Fruit fly (Drosophila melanogaster) whole organism, embryonic: ENCODE results near the gene unc-119.
A peak's percentile ranks its signal among the peaks of the same experiment; 100 is the strongest.

Experiments
- Aef1 ChIP-seq: fragments of 200-800 bp; sonication (Bioruptor generic); IDR thresholded peaks from 3 replicates; pipeline ENCODE4 v1.3.6; 2022; ENCODE audit warnings: missing biosample characterization, missing genetic modification characterization
- Blimp-1 ChIP-seq: fragments of 200-800 bp; sonication (Bioruptor generic); optimal IDR thresholded peaks from 3 replicates; lab custom pipeline; 2018; ENCODE audit warnings: missing biosample characterization, missing genetic modification characterization, mild to moderate bottlenecking, moderate library complexity, missing genetic modification reagents
- CG10462 ChIP-seq: fragments of 200-800 bp; sonication (Bioruptor generic); optimal IDR thresholded peaks from 2 replicates; lab custom pipeline; 2016; ENCODE audit warnings: missing biosample characterization, missing genetic modification characterization
- CG11247 ChIP-seq: fragments of 200-800 bp; sonication (Bioruptor generic); IDR thresholded peaks from 2 replicates; pipeline ENCODE4 v1.3.6; 2022; ENCODE audit warnings: missing biosample characterization, missing genetic modification characterization
- CG12236 ChIP-seq: fragments of 200-800 bp; sonication (Bioruptor generic); optimal IDR thresholded peaks from 2 replicates; lab custom pipeline; 2016; ENCODE audit warnings: missing biosample characterization, missing genetic modification characterization
- CG15073 ChIP-seq: fragments of 200-800 bp; sonication (Bioruptor generic); optimal IDR thresholded peaks from 2 replicates; lab custom pipeline; 2016; ENCODE audit warnings: missing biosample characterization, missing genetic modification characterization
- CG15269 ChIP-seq: fragments of 200-800 bp; sonication (Bioruptor generic); optimal IDR thresholded peaks from 2 replicates; lab custom pipeline; 2018; ENCODE audit warnings: missing biosample characterization, mild to moderate bottlenecking, missing genetic modification characterization, moderate library complexity
- CG17186 ChIP-seq: fragments of 200-800 bp; sonication (Bioruptor generic); optimal IDR thresholded peaks from 3 replicates; lab custom pipeline; 2017; ENCODE audit warnings: missing biosample characterization, missing genetic modification reagents, missing genetic modification characterization
- CG17361 ChIP-seq: fragments of 200-800 bp; sonication (Bioruptor generic); IDR thresholded peaks from 3 replicates; pipeline ENCODE4 v1.3.6; 2022; ENCODE audit warnings: missing biosample characterization, missing genetic modification characterization
- CG17612 ChIP-seq: fragments of 200-800 bp; sonication (Bioruptor generic); IDR thresholded peaks from 2 replicates; pipeline ENCODE4 v1.3.6; 2022; ENCODE audit warnings: missing biosample characterization, missing genetic modification characterization
- CG18619 ChIP-seq: fragments of 200-800 bp; sonication (Bioruptor generic); optimal IDR thresholded peaks from 3 replicates; lab custom pipeline; 2017; ENCODE audit warnings: missing biosample characterization, mild to moderate bottlenecking, missing genetic modification characterization
- CG18764 ChIP-seq: fragments of 200-800 bp; sonication (Bioruptor generic); optimal IDR thresholded peaks from 3 replicates; lab custom pipeline; 2016; ENCODE audit warnings: missing biosample characterization, missing genetic modification characterization
- CG2712 ChIP-seq: fragments of 200-800 bp; optimal IDR thresholded peaks from 3 replicates; lab custom pipeline; 2019; ENCODE audit warnings: missing biosample characterization, mild to moderate bottlenecking, missing genetic modification characterization, moderate library complexity
- CG3838 ChIP-seq: fragments of 200-800 bp; sonication (Bioruptor generic); optimal IDR thresholded peaks from 3 replicates; lab custom pipeline; 2016; ENCODE audit warnings: missing biosample characterization, missing genetic modification characterization
- CG4854 ChIP-seq: fragments of 200-800 bp; sonication (Bioruptor generic); optimal IDR thresholded peaks from 2 replicates; lab custom pipeline; 2016; ENCODE audit warnings: missing biosample characterization, missing genetic modification characterization, inconsistent platforms
- CG6683 ChIP-seq: fragments of 200-800 bp; sonication (Bioruptor generic); optimal IDR thresholded peaks from 2 replicates; lab custom pipeline; 2017; ENCODE audit warnings: missing biosample characterization, mild to moderate bottlenecking, missing genetic modification characterization, missing genetic modification reagents
- CG7839 ChIP-seq: fragments of 200-800 bp; sonication (Bioruptor generic); optimal IDR thresholded peaks from 3 replicates; lab custom pipeline; 2018; ENCODE audit warnings: missing biosample characterization, mild to moderate bottlenecking, missing genetic modification characterization, moderate library complexity
- CG7987 ChIP-seq: fragments of 200-800 bp; sonication (Bioruptor generic); optimal IDR thresholded peaks from 2 replicates; lab custom pipeline; 2018; ENCODE audit warnings: missing biosample characterization, mild to moderate bottlenecking, missing genetic modification characterization, moderate library complexity
- CG9609 ChIP-seq: fragments of 200-800 bp; sonication (Bioruptor generic); optimal IDR thresholded peaks from 3 replicates; lab custom pipeline; 2016; ENCODE audit warnings: missing biosample characterization, missing genetic modification characterization
- CoRest ChIP-seq: fragments of 200-800 bp; sonication (Bioruptor generic); optimal IDR thresholded peaks from 3 replicates; lab custom pipeline; 2018; ENCODE audit warnings: missing biosample characterization, mild to moderate bottlenecking, missing genetic modification characterization, moderate library complexity
- Dek ChIP-seq: fragments of 200-800 bp; sonication (Bioruptor generic); optimal IDR thresholded peaks from 3 replicates; lab custom pipeline; 2019; ENCODE audit warnings: missing biosample characterization, mild to moderate bottlenecking, missing genetic modification characterization, moderate library complexity
- Dp ChIP-seq: fragments of 200-800 bp; sonication (Bioruptor generic); optimal IDR thresholded peaks from 2 replicates; lab custom pipeline; 2018; ENCODE audit warnings: missing biosample characterization, mild to moderate bottlenecking, missing genetic modification characterization, moderate library complexity
- Ets97D ChIP-seq: fragments of 200-800 bp; sonication (Bioruptor generic); optimal IDR thresholded peaks from 3 replicates; lab custom pipeline; 2016; ENCODE audit warnings: missing biosample characterization, missing genetic modification characterization
- HLHmδ ChIP-seq: fragments of 200-800 bp; sonication (Bioruptor generic); optimal IDR thresholded peaks from 2 replicates; lab custom pipeline; 2018; ENCODE audit warnings: missing biosample characterization, mild to moderate bottlenecking, missing genetic modification characterization, moderate library complexity
- Hmx ChIP-seq: fragments of 200-800 bp; sonication (Bioruptor generic); optimal IDR thresholded peaks from 2 replicates; lab custom pipeline; 2016; ENCODE audit warnings: missing biosample characterization, missing genetic modification characterization
- Optix ChIP-seq: fragments of 200-800 bp; sonication (Bioruptor generic); IDR thresholded peaks from 3 replicates; pipeline ENCODE4 v1.3.6; 2022; ENCODE audit warnings: missing biosample characterization, missing genetic modification characterization
- Ptx1 ChIP-seq: fragments of 200-800 bp; sonication (Bioruptor generic); IDR thresholded peaks from 2 replicates; pipeline ENCODE4 v1.3.6; 2022; ENCODE audit warnings: missing biosample characterization, missing genetic modification characterization
- TFAM ChIP-seq: fragments of 200-800 bp; sonication (Bioruptor generic); optimal IDR thresholded peaks from 2 replicates; lab custom pipeline; 2017; ENCODE audit warnings: missing biosample characterization, missing genetic modification characterization, inconsistent platforms
- Xbp1 ChIP-seq: fragments of 200-800 bp; sonication (Bioruptor generic); optimal IDR thresholded peaks from 3 replicates; lab custom pipeline; 2016; ENCODE audit warnings: missing biosample characterization, mild to moderate bottlenecking, missing genetic modification characterization
- amos ChIP-seq: fragments of 200-800 bp; sonication (Bioruptor generic); IDR thresholded peaks from 2 replicates; pipeline ENCODE4 v1.3.6; 2022; ENCODE audit warnings: missing biosample characterization, missing genetic modification characterization; ENCODE audit not compliant: partially characterized antibody
- cad ChIP-seq: fragments of >200 bp; optimal IDR thresholded peaks from 2 replicates; lab custom pipeline; 2017; ENCODE audit warnings: missing biosample characterization, missing genetic modification characterization
- cwo ChIP-seq: fragments of 200-800 bp; sonication (Bioruptor generic); optimal IDR thresholded peaks from 3 replicates; lab custom pipeline; 2017; ENCODE audit warnings: missing biosample characterization, missing genetic modification characterization, mild to moderate bottlenecking, moderate library complexity, missing genetic modification reagents
- dmrt11E ChIP-seq: fragments of 200-800 bp; sonication (Bioruptor generic); optimal IDR thresholded peaks from 3 replicates; lab custom pipeline; 2018; ENCODE audit warnings: missing biosample characterization, mild to moderate bottlenecking, missing genetic modification characterization, moderate library complexity
- en ChIP-seq: fragments of 200-800 bp; sonication (Bioruptor generic); optimal IDR thresholded peaks from 2 replicates; lab custom pipeline; 2016; ENCODE audit warnings: missing biosample characterization, missing genetic modification characterization
- esg ChIP-seq: fragments of 200-800 bp; sonication (Bioruptor generic); conservative IDR thresholded peaks from 2 replicates; pipeline ENCODE4 v1.3.6; 2022; ENCODE audit warnings: missing biosample characterization, missing genetic modification characterization
- eyg ChIP-seq: fragments of 200-800 bp; sonication (Bioruptor generic); optimal IDR thresholded peaks from 3 replicates; lab custom pipeline; 2016; ENCODE audit warnings: missing biosample characterization, missing genetic modification characterization
- fd64A ChIP-seq: fragments of 200-800 bp; sonication (Bioruptor generic); optimal IDR thresholded peaks from 3 replicates; lab custom pipeline; 2018; ENCODE audit warnings: missing biosample characterization, mild to moderate bottlenecking, missing genetic modification characterization
- gem ChIP-seq: fragments of 200-800 bp; sonication (Bioruptor generic); optimal IDR thresholded peaks from 2 replicates; lab custom pipeline; 2019; ENCODE audit warnings: missing biosample characterization, mild to moderate bottlenecking, missing genetic modification characterization, moderate library complexity
- hbn ChIP-seq: fragments of 200-800 bp; sonication (Bioruptor generic); IDR thresholded peaks from 2 replicates; pipeline ENCODE4 v1.3.6; 2022; ENCODE audit warnings: missing biosample characterization, missing genetic modification characterization; ENCODE audit not compliant: partially characterized antibody
- jing ChIP-seq: fragments of 200-800 bp; sonication (Bioruptor generic); optimal IDR thresholded peaks from 2 replicates; lab custom pipeline; 2018; ENCODE audit warnings: missing biosample characterization, mild to moderate bottlenecking, missing genetic modification characterization
- jumu ChIP-seq: fragments of 200-800 bp; sonication (Bioruptor generic); optimal IDR thresholded peaks from 3 replicates; lab custom pipeline; 2016; ENCODE audit warnings: missing biosample characterization, missing genetic modification characterization
- knrl ChIP-seq: fragments of 200-800 bp; sonication (Bioruptor generic); IDR thresholded peaks from 3 replicates; pipeline ENCODE4 v1.3.6; 2022; ENCODE audit warnings: missing biosample characterization, missing genetic modification characterization; ENCODE audit not compliant: partially characterized antibody
- luna ChIP-seq: fragments of 200-800 bp; sonication (Bioruptor generic); optimal IDR thresholded peaks from 2 replicates; lab custom pipeline; 2016; ENCODE audit warnings: missing biosample characterization, missing genetic modification characterization
- otp ChIP-seq: fragments of 200-800 bp; sonication (Bioruptor generic); IDR thresholded peaks from 3 replicates; pipeline ENCODE4, ENCODE4 v1.3.6; 2022; ENCODE audit warnings: missing biosample characterization, missing genetic modification characterization
- pnt ChIP-seq: fragments of 200-800 bp; sonication (Bioruptor generic); optimal IDR thresholded peaks from 3 replicates; lab custom pipeline; 2016; ENCODE audit warnings: missing biosample characterization, missing genetic modification characterization
- sr ChIP-seq: fragments of 200-800 bp; sonication (Bioruptor generic); IDR thresholded peaks from 3 replicates; pipeline ENCODE4 v1.3.6; 2022; ENCODE audit warnings: missing biosample characterization, missing genetic modification characterization
- tio ChIP-seq: fragments of 200-800 bp; sonication (Bioruptor generic); optimal IDR thresholded peaks from 2 replicates; lab custom pipeline; 2017; ENCODE audit warnings: missing biosample characterization, missing genetic modification characterization, inconsistent platforms
- tll ChIP-seq, 2 experiments: fragments of 200-800 bp in 1 of 2; fragments of >200 bp in 1 of 2; sonication (Bioruptor generic) in 1 of 2; optimal IDR thresholded peaks; 2 replicates each; lab custom pipeline; 2017 to 2019; ENCODE audit warnings: missing biosample characterization in 2 of 2, missing genetic modification characterization in 2 of 2, mild to moderate bottlenecking in 1 of 2, moderate library complexity in 1 of 2
- toy ChIP-seq: fragments of 200-800 bp; sonication (Bioruptor generic); IDR thresholded peaks from 2 replicates; pipeline ENCODE4 v1.3.6; 2022; ENCODE audit warnings: missing biosample characterization, missing genetic modification characterization

unc-119 gene

dm6 chrX:7323649-7324511 lies 32.8 kb upstream of the unc-119 start, which contains the start of the genes Atg5 and Dok:
Gene Atg5 (minus strand): TSS chrX:7323770.
Gene Dok (plus strand): TSS chrX:7324214.
- no peak for TF ChIP-seq CG18619 (GFP tag; lab: Kevin White, UChicago)
- no peak for TF ChIP-seq CG3838
- TF ChIP-seq Dek (tag; lab: Kevin White, UChicago): peak; percentile 28
- peak; percentile 55 for TF ChIP-seq Xbp1 (GFP tag; lab: Kevin White, UChicago)
- TF ChIP-seq Ptx1 (GFP tag; lab: Robert Waterston, UW): peak; percentile 52
- no peak for TF ChIP-seq cwo (GFP tag; lab: Kevin White, UChicago)
- TF ChIP-seq Optix (GFP tag; lab: Robert Waterston, UW): no peak
- TF ChIP-seq CG6683 (GFP tag; lab: Kevin White, UChicago): no peak
- TF ChIP-seq CG9609: peak; percentile 33
- TF ChIP-seq knrl (GFP tag; lab: Robert Waterston, UW): peak; percentile 69
- TF ChIP-seq CG4854 (GFP tag; lab: Kevin White, UChicago): no peak
- no peak for TF ChIP-seq toy (GFP tag; lab: Robert Waterston, UW)
- no peak for TF ChIP-seq CG12236 (GFP tag; lab: Kevin White, UChicago)
- no peak for TF ChIP-seq CG18764 (GFP tag; lab: Kevin White, UChicago)
- TF ChIP-seq Blimp-1 (GFP tag; lab: Kevin White, UChicago): no peak
- TF ChIP-seq esg (GFP tag; lab: Robert Waterston, UW): no peak
- TF ChIP-seq sr: no peak
- TF ChIP-seq dmrt11E: no peak
- no peak for TF ChIP-seq jumu (GFP tag; lab: Kevin White, UChicago)
- TF ChIP-seq CoRest (tag; lab: Kevin White, UChicago): peak; percentile 59
- no peak for TF ChIP-seq cad (GFP tag; lab: Kevin White, UChicago)
- TF ChIP-seq pnt (GFP tag; lab: Kevin White, UChicago): no peak
- no peak for TF ChIP-seq fd64A (GFP tag; lab: Kevin White, UChicago)
- no peak for TF ChIP-seq Hmx
- no peak for TF ChIP-seq jing
- no peak for TF ChIP-seq CG17612 (GFP tag; lab: Robert Waterston, UW)
- TF ChIP-seq CG15269 (tag; lab: Kevin White, UChicago): peak; percentile 21
- peak; percentile 44 for TF ChIP-seq Dp (GFP tag; lab: Kevin White, UChicago)
- TF ChIP-seq tll (GFP tag; optimal IDR thresholded peaks at IDR 0.05; lab: Kevin White, UChicago): no peak
- TF ChIP-seq en (GFP tag; lab: Kevin White, UChicago): no peak
- TF ChIP-seq CG10462: no peak
- TF ChIP-seq otp (GFP tag; lab: Robert Waterston, UW): no peak
- peak; percentile 79 for TF ChIP-seq amos (GFP tag; lab: Robert Waterston, UW)
- peak; percentile 54 for TF ChIP-seq hbn (GFP tag; lab: Robert Waterston, UW)
- no peak for TF ChIP-seq CG15073 (GFP tag; lab: Kevin White, UChicago)
- no peak for TF ChIP-seq TFAM (GFP tag; lab: Kevin White, UChicago)
- peak; percentile 63 for TF ChIP-seq gem (tag; lab: Kevin White, UChicago)
- TF ChIP-seq tio: no peak
- TF ChIP-seq Aef1: 0 out of 3 replicates have a peak, but pooled peaks have one; percentile 15
- TF ChIP-seq eyg (GFP tag; lab: Kevin White, UChicago): no peak
- TF ChIP-seq CG17361 (GFP tag; lab: Robert Waterston, UW): peak; percentile 64
- no peak for TF ChIP-seq luna
- no peak for TF ChIP-seq CG17186
- peak; percentile 1 for TF ChIP-seq CG7839
- TF ChIP-seq Ets97D (GFP tag; lab: Kevin White, UChicago): peak; percentile 17
- TF ChIP-seq CG11247 (GFP tag; lab: Robert Waterston, UW): no peak
- TF ChIP-seq CG2712: peak; percentile 49
- TF ChIP-seq HLHmδ (GFP tag; lab: Kevin White, UChicago): no peak
- TF ChIP-seq CG7987 (GFP tag; lab: Kevin White, UChicago): no peak
